Fruit fly (Drosophila melanogaster): ENCODE measurements around the gene CG3558.
A peak's percentile ranks its signal among the peaks of the same experiment; 100 is the strongest.

Gene CG3558

dm6 chr2L:3022986-3023385 lies 30.3 kb downstream of the CG3558 start, which contains the start of the genes alpha4GT1 and Prp40 (continued):
- no peak for TF ChIP-seq en (GFP tag; optimal IDR thresholded peaks at IDR 0.05)
- TF ChIP-seq CG15479 (GFP tag; optimal IDR thresholded peaks at IDR 0.05), result peak; percentile 20
- no peak for TF ChIP-seq Drgx (GFP tag; IDR thresholded peaks at IDR 0.05)
- TF ChIP-seq phol (tag; optimal IDR thresholded peaks at IDR 0.05), result no peak
- no peak for TF ChIP-seq h (optimal IDR thresholded peaks at IDR 0.05)
- TF ChIP-seq CG16815 (GFP tag; optimal IDR thresholded peaks at IDR 0.05), result no peak
- TF ChIP-seq amos (GFP tag; IDR thresholded peaks at IDR 0.05; ENCODE audit: partially characterized antibody), result peak; percentile 80
- no peak for TF ChIP-seq tx (GFP tag; optimal IDR thresholded peaks at IDR 0.05)
- no peak for TF ChIP-seq CG12744 (GFP tag; optimal IDR thresholded peaks at IDR 0.05)
- peak; percentile 72 for TF ChIP-seq stwl (tag; optimal IDR thresholded peaks at IDR 0.05)
- no peak for TF ChIP-seq Ssrp (tag; optimal IDR thresholded peaks at IDR 0.05)
- TF ChIP-seq pros (GFP tag; optimal IDR thresholded peaks at IDR 0.05), result no peak
- TF ChIP-seq ATbp (GFP tag; optimal IDR thresholded peaks at IDR 0.05), result no peak
- TF ChIP-seq CG3995 (GFP tag; optimal IDR thresholded peaks at IDR 0.05), result peak; percentile 39
- no peak for TF ChIP-seq Abd-B (GFP tag; optimal IDR thresholded peaks at IDR 0.05)
- TF ChIP-seq CG10267 (tag; optimal IDR thresholded peaks at IDR 0.05), result no peak
- TF ChIP-seq CG8944 (GFP tag; optimal IDR thresholded peaks at IDR 0.05), result no peak
- TF ChIP-seq CG7271 (tag; optimal IDR thresholded peaks at IDR 0.05), result no peak
- no peak for TF ChIP-seq CG31388 (GFP tag; optimal IDR thresholded peaks at IDR 0.05)
- TF ChIP-seq Dek (tag; optimal IDR thresholded peaks at IDR 0.05), result no peak
- no peak for TF ChIP-seq CG1647 (GFP tag; optimal IDR thresholded peaks at IDR 0.05)
- TF ChIP-seq HHEX (GFP tag; optimal IDR thresholded peaks at IDR 0.05), result no peak
- TF ChIP-seq CG18764 (GFP tag; optimal IDR thresholded peaks at IDR 0.05), result no peak
- TF ChIP-seq CG3838 (GFP tag; optimal IDR thresholded peaks at IDR 0.05), result no peak
- TF ChIP-seq CG12219 (GFP tag; optimal IDR thresholded peaks at IDR 0.05), result no peak
- no peak for TF ChIP-seq CG9437 (GFP tag; optimal IDR thresholded peaks at IDR 0.05)
- TF ChIP-seq tup (GFP tag; optimal IDR thresholded peaks at IDR 0.05), result no peak
- no peak for TF ChIP-seq dati (GFP tag; IDR thresholded peaks at IDR 0.05)
- TF ChIP-seq sim (GFP tag; IDR thresholded peaks at IDR 0.05), result no peak
- TF ChIP-seq CG12769 (tag; optimal IDR thresholded peaks at IDR 0.05), result no peak
- no peak for TF ChIP-seq btn (GFP tag; optimal IDR thresholded peaks at IDR 0.05)
- TF ChIP-seq grn (GFP tag; optimal IDR thresholded peaks at IDR 0.05), result no peak
- TF ChIP-seq Optix (GFP tag; IDR thresholded peaks at IDR 0.05), result no peak
- TF ChIP-seq cg (GFP tag; optimal IDR thresholded peaks at IDR 0.05), result no peak
- peak; percentile 99 for TF ChIP-seq Dref (GFP tag; IDR thresholded peaks at IDR 0.05)
- peak; percentile 89 for TF ChIP-seq CG4617 (GFP tag; optimal IDR thresholded peaks at IDR 0.05; ENCODE audit: borderline replicate concordance)
- TF ChIP-seq CG17612 (GFP tag; IDR thresholded peaks at IDR 0.05), result no peak
- no peak for TF ChIP-seq ci (GFP tag; IDR thresholded peaks at IDR 0.05)
- TF ChIP-seq slbo (GFP tag; IDR thresholded peaks at IDR 0.05), result no peak
- TF ChIP-seq zf30C (GFP tag; optimal IDR thresholded peaks at IDR 0.05), result no peak
- no peak for TF ChIP-seq wdn (GFP tag; IDR thresholded peaks at IDR 0.05)
- no peak for TF ChIP-seq CG30431 (GFP tag; optimal IDR thresholded peaks at IDR 0.05)
- TF ChIP-seq ase (GFP tag; IDR thresholded peaks at IDR 0.05), result no peak
- no peak for TF ChIP-seq exex (tag; optimal IDR thresholded peaks at IDR 0.05)
- TF ChIP-seq ranshi (GFP tag; IDR thresholded peaks at IDR 0.05), result no peak
- no peak for TF ChIP-seq Meics (GFP tag; optimal IDR thresholded peaks at IDR 0.05)
- no peak for TF ChIP-seq CG4404 (GFP tag; IDR thresholded peaks at IDR 0.05)
- no peak for TF ChIP-seq az2 (GFP tag; optimal IDR thresholded peaks at IDR 0.05)
- TF ChIP-seq Nf-YB (GFP tag; optimal IDR thresholded peaks at IDR 0.05), result no peak
- TF ChIP-seq Hr39 (optimal IDR thresholded peaks at IDR 0.05), result no peak
- no peak for TF ChIP-seq pb (GFP tag; optimal IDR thresholded peaks at IDR 0.05)
- TF ChIP-seq Rx (GFP tag; IDR thresholded peaks at IDR 0.05), result no peak
- TF ChIP-seq oc (tag; optimal IDR thresholded peaks at IDR 0.05), result no peak
